Fruit fly (Drosophila melanogaster) whole organism, embryonic: ENCODE measurements around the gene Acsx4.

Experiments
- Atf6 ChIP-seq: fragments of 200-800 bp; sonication (Bioruptor generic); IDR thresholded peaks from 2 replicates; pipeline ENCODE4 v1.3.6; 2022; ENCODE audit warnings: missing biosample characterization, missing genetic modification characterization
- Awh ChIP-seq: fragments of 200-800 bp; sonication (Bioruptor generic); IDR thresholded peaks from 2 replicates; pipeline ENCODE4, ENCODE4 v1.3.6; 2022; ENCODE audit warnings: missing biosample characterization, missing genetic modification characterization
- Bdp1 ChIP-seq: fragments of 200-800 bp; sonication (Bioruptor generic); optimal IDR thresholded peaks from 3 replicates; lab custom pipeline; 2016; ENCODE audit warnings: missing biosample characterization, missing genetic modification characterization
- Bgb ChIP-seq: fragments of 200-800 bp; sonication (Bioruptor generic); IDR thresholded peaks from 2 replicates; pipeline ENCODE4 v1.3.6; 2022; ENCODE audit warnings: missing biosample characterization, missing genetic modification characterization; ENCODE audit not compliant: partially characterized antibody
- CG10543 ChIP-seq: fragments of 200-800 bp; sonication (Bioruptor generic); optimal IDR thresholded peaks from 3 replicates; lab custom pipeline; 2017; ENCODE audit warnings: missing biosample characterization, mild to moderate bottlenecking, missing genetic modification characterization, moderate library complexity
- CG13287 ChIP-seq: fragments of 200-800 bp; sonication (Bioruptor generic); IDR thresholded peaks from 2 replicates; pipeline ENCODE4 v1.3.6; 2022; ENCODE audit warnings: missing biosample characterization, missing genetic modification characterization; ENCODE audit not compliant: partially characterized antibody
- CG14860 ChIP-seq: fragments of 200-800 bp; sonication (Bioruptor generic); IDR thresholded peaks from 3 replicates; pipeline ENCODE4 v1.3.6; 2022; ENCODE audit warnings: missing biosample characterization, missing genetic modification characterization; ENCODE audit not compliant: partially characterized antibody
- CG17359 ChIP-seq: fragments of 200-800 bp; sonication (Bioruptor generic); optimal IDR thresholded peaks from 3 replicates; lab custom pipeline; 2018; ENCODE audit warnings: missing biosample characterization, mild to moderate bottlenecking, missing genetic modification characterization, moderate library complexity
- CG2712 ChIP-seq: fragments of 200-800 bp; optimal IDR thresholded peaks from 3 replicates; lab custom pipeline; 2019; ENCODE audit warnings: missing biosample characterization, mild to moderate bottlenecking, missing genetic modification characterization, moderate library complexity
- CG3163 ChIP-seq: fragments of 200-800 bp; sonication (Bioruptor generic); optimal IDR thresholded peaks from 3 replicates; lab custom pipeline; 2016; ENCODE audit warnings: missing biosample characterization, missing genetic modification characterization
- CG34376 ChIP-seq: fragments of 200-800 bp; sonication (Bioruptor generic); optimal IDR thresholded peaks from 2 replicates; lab custom pipeline; 2018; ENCODE audit warnings: missing biosample characterization, mild to moderate bottlenecking, missing genetic modification characterization
- CG5180 ChIP-seq: fragments of 200-800 bp; sonication (Bioruptor generic); optimal IDR thresholded peaks from 3 replicates; lab custom pipeline; 2017; ENCODE audit warnings: missing biosample characterization, missing genetic modification characterization, mild to moderate bottlenecking, moderate library complexity, missing genetic modification reagents
- CG6791 ChIP-seq: fragments of 200-800 bp; sonication (Bioruptor generic); IDR thresholded peaks from 3 replicates; pipeline ENCODE4 v1.3.6; 2022; ENCODE audit warnings: missing biosample characterization, missing genetic modification characterization; ENCODE audit not compliant: partially characterized antibody
- CG7963 ChIP-seq: fragments of 200-800 bp; sonication (Bioruptor generic); IDR thresholded peaks from 3 replicates; pipeline ENCODE4 v1.3.6; 2022; ENCODE audit warnings: missing biosample characterization, missing genetic modification characterization; ENCODE audit not compliant: partially characterized antibody
- Dbx ChIP-seq: fragments of 200-800 bp; sonication (Bioruptor generic); IDR thresholded peaks from 3 replicates; pipeline ENCODE4 v1.3.6; 2022; ENCODE audit warnings: missing biosample characterization, missing genetic modification characterization
- Deaf1 ChIP-seq: fragments of 200-800 bp; optimal IDR thresholded peaks from 3 replicates; lab custom pipeline; 2019; ENCODE audit warnings: missing biosample characterization, mild to moderate bottlenecking, missing genetic modification characterization, moderate library complexity
- Ets65A ChIP-seq: fragments of 200-800 bp; sonication (Bioruptor generic); peaks from one replicate; lab custom pipeline; 2016; ENCODE audit warnings: missing biosample characterization, missing genetic modification characterization
- H2.0 ChIP-seq: fragments of 200-800 bp; sonication (Bioruptor generic); IDR thresholded peaks from 2 replicates; pipeline ENCODE4 v1.3.6; 2022; ENCODE audit warnings: missing biosample characterization, missing genetic modification characterization
- Hand ChIP-seq: fragments of 200-800 bp; sonication (Bioruptor generic); optimal IDR thresholded peaks from 2 replicates; lab custom pipeline; 2017; ENCODE audit warnings: mild to moderate bottlenecking, missing biosample characterization, missing genetic modification reagents, missing genetic modification characterization
- Opbp ChIP-seq: fragments of 200-800 bp; sonication (Bioruptor generic); IDR thresholded peaks from 3 replicates; pipeline ENCODE4 v1.3.6; 2022; ENCODE audit warnings: missing biosample characterization, missing genetic modification characterization; ENCODE audit not compliant: partially characterized antibody
- Pdp1 ChIP-seq, 2 experiments: fragments of 200-800 bp; sonication (Bioruptor generic); optimal IDR thresholded peaks; 3 replicates each; lab custom pipeline; 2016; ENCODE audit warnings: missing biosample characterization in 2 of 2, missing genetic modification characterization in 2 of 2, mild to moderate bottlenecking in 1 of 2, moderate library complexity in 1 of 2
- Sin3A ChIP-seq: fragments of >200 bp; optimal IDR thresholded peaks from 2 replicates; lab custom pipeline; 2018
- Trl ChIP-seq, 3 experiments: fragments of >200 bp in 2 of 3; fragments of 200-800 bp in 1 of 3; sonication (Bioruptor generic) in 1 of 3; optimal IDR thresholded peaks; 2 replicates in 1 of 3; 3 replicates in 2 of 3; lab custom pipeline; 2016 to 2017; ENCODE audit warnings: missing biosample characterization in 1 of 3, missing genetic modification characterization in 1 of 3
- amos ChIP-seq: fragments of 200-800 bp; sonication (Bioruptor generic); IDR thresholded peaks from 2 replicates; pipeline ENCODE4 v1.3.6; 2022; ENCODE audit warnings: missing biosample characterization, missing genetic modification characterization; ENCODE audit not compliant: partially characterized antibody
- ato ChIP-seq: fragments of 200-800 bp; sonication (Bioruptor generic); IDR thresholded peaks from 2 replicates; pipeline ENCODE4 v1.3.6; 2022; ENCODE audit warnings: missing biosample characterization, missing genetic modification characterization; ENCODE audit not compliant: partially characterized antibody
- cwo ChIP-seq: fragments of 200-800 bp; sonication (Bioruptor generic); optimal IDR thresholded peaks from 3 replicates; lab custom pipeline; 2017; ENCODE audit warnings: missing biosample characterization, missing genetic modification characterization, mild to moderate bottlenecking, moderate library complexity, missing genetic modification reagents
- exex ChIP-seq: fragments of 200-800 bp; sonication (Bioruptor generic); optimal IDR thresholded peaks from 4 replicates; lab custom pipeline; 2018; ENCODE audit warnings: missing biosample characterization, mild to moderate bottlenecking, missing genetic modification characterization, moderate library complexity
- hb ChIP-seq: fragments of 200-800 bp; sonication (Bioruptor generic); IDR thresholded peaks from 3 replicates; pipeline ENCODE4 v1.3.6; 2022; ENCODE audit warnings: missing biosample characterization, missing genetic modification characterization; ENCODE audit not compliant: partially characterized antibody
- hth ChIP-seq: fragments of >200 bp; optimal IDR thresholded peaks from 2 replicates; lab custom pipeline; 2017; ENCODE audit warnings: inconsistent platforms
- ind ChIP-seq: fragments of 200-800 bp; sonication (Bioruptor generic); optimal IDR thresholded peaks from 3 replicates; lab custom pipeline; 2016; ENCODE audit warnings: missing biosample characterization, missing genetic modification characterization
- insv ChIP-seq, 2 experiments: fragments of 200-800 bp; sonication (Bioruptor generic); optimal IDR thresholded peaks; 3 replicates each; lab custom pipeline; 2016 to 2018; ENCODE audit warnings: missing biosample characterization in 2 of 2, missing genetic modification characterization in 2 of 2
- mirr ChIP-seq: fragments of 200-800 bp; sonication (Bioruptor generic); optimal IDR thresholded peaks from 3 replicates; lab custom pipeline; 2018; ENCODE audit warnings: missing biosample characterization, mild to moderate bottlenecking, missing genetic modification characterization
- nerfin-2 ChIP-seq: fragments of 200-800 bp; sonication (Bioruptor generic); IDR thresholded peaks from 2 replicates; pipeline ENCODE4 v1.3.6; 2022; ENCODE audit warnings: missing biosample characterization, missing genetic modification characterization; ENCODE audit not compliant: partially characterized antibody
- pb ChIP-seq: fragments of 200-800 bp; sonication (Bioruptor generic); optimal IDR thresholded peaks from 3 replicates; lab custom pipeline; 2016; ENCODE audit warnings: missing biosample characterization, missing genetic modification characterization
- repo ChIP-seq: fragments of 200-800 bp; sonication (Bioruptor generic); optimal IDR thresholded peaks from 2 replicates; lab custom pipeline; 2016; ENCODE audit warnings: missing biosample characterization, missing genetic modification characterization
- sqz ChIP-seq: fragments of 200-800 bp; sonication (Bioruptor generic); optimal IDR thresholded peaks from 3 replicates; lab custom pipeline; 2018; ENCODE audit warnings: missing biosample characterization, mild to moderate bottlenecking, missing genetic modification characterization
- sug ChIP-seq: fragments of 200-800 bp; optimal IDR thresholded peaks from 2 replicates; lab custom pipeline; 2019; ENCODE audit warnings: missing biosample characterization, mild to moderate bottlenecking, missing genetic modification characterization, moderate library complexity
- ttk ChIP-seq: fragments of 200-800 bp; sonication (Bioruptor generic); IDR thresholded peaks from 2 replicates; pipeline ENCODE4 v2.1.2; 2022; ENCODE audit warnings: missing biosample characterization, missing genetic modification characterization
- vvl ChIP-seq: fragments of 200-800 bp; sonication (Bioruptor generic); IDR thresholded peaks from 2 replicates; pipeline ENCODE4 v1.3.6; 2022; ENCODE audit warnings: missing biosample characterization, missing genetic modification characterization
- wor ChIP-seq: fragments of 200-800 bp; sonication (Bioruptor generic); IDR thresholded peaks from 2 replicates; pipeline ENCODE4 v1.3.6; 2022; ENCODE audit warnings: missing biosample characterization, missing genetic modification characterization

Acsx4 gene

dm6 chr3R:19790805-19791572, 7.7 kb downstream of the Acsx4 start (continued):
- TF ChIP-seq amos, result peak; percentile 85
- 0 out of 3 replicates have a peak, but pooled peaks have one; percentile 8 for TF ChIP-seq Dbx (GFP tag; lab: Robert Waterston, UW)
- peak; percentile 53; the same call in 1 of the 2 replicates for TF ChIP-seq vvl
- peak; percentile 99 for TF ChIP-seq Bdp1 (GFP tag; lab: Kevin White, UChicago)
- TF ChIP-seq CG7963, result peak; percentile 94
- TF ChIP-seq Awh, result 0 out of 2 replicates have a peak, but pooled peaks have one; percentile 39
- TF ChIP-seq Opbp (GFP tag; lab: Robert Waterston, UW), result peak; percentile 92
- no peak for TF ChIP-seq wor (GFP tag; lab: Robert Waterston, UW)
- TF ChIP-seq CG13287, result peak; percentile 32; the same call in 1 of the 2 replicates
- peak; percentile 90 for TF ChIP-seq CG14860 (GFP tag; lab: Robert Waterston, UW)
- peak; percentile 85 for TF ChIP-seq Ets65A (GFP tag; lab: Kevin White, UChicago)
- TF ChIP-seq ato (GFP tag; lab: Robert Waterston, UW), result peak; percentile 94
- peak; percentile 95 for TF ChIP-seq CG6791 (GFP tag; lab: Robert Waterston, UW)
- peak; percentile 48 for TF ChIP-seq sqz (GFP tag; lab: Kevin White, UChicago)
- no peak for TF ChIP-seq ind
- no peak for TF ChIP-seq insv (GFP tag; optimal IDR thresholded peaks at IDR 0.05; lab: Kevin White, UChicago)
- TF ChIP-seq Bgb (GFP tag; lab: Robert Waterston, UW), result peak; percentile 89
- TF ChIP-seq hb (GFP tag; lab: Robert Waterston, UW), result peak; percentile 83
- TF ChIP-seq nerfin-2 (GFP tag; lab: Robert Waterston, UW), result peak; percentile 94
- no peak for TF ChIP-seq repo
- no peak for TF ChIP-seq Sin3A
- no peak for TF ChIP-seq Hand (GFP tag; lab: Kevin White, UChicago)
- no peak for TF ChIP-seq ttk (GFP tag; lab: Robert Waterston, UW)
- no peak for TF ChIP-seq CG17359 (tag; lab: Kevin White, UChicago)
- TF ChIP-seq Atf6, result 0 out of 2 replicates have a peak, but pooled peaks have one; percentile 39
- TF ChIP-seq, all 482 proteins: peak for 41

dm6 chr3R:19792697-19793096, 9.4 kb downstream of the Acsx4 start:
- TF ChIP-seq CG10543 (GFP tag; lab: Kevin White, UChicago) (peak; percentile 32), pb (GFP tag; lab: Kevin White, UChicago) (no peak), sug (peak; percentile 69), CG34376 (peak; percentile 73), exex (tag; lab: Kevin White, UChicago) (peak; percentile 81), cwo (GFP tag; lab: Kevin White, UChicago) (peak; percentile 27), Trl (optimal IDR thresholded peaks at IDR 0.05; lab: Kevin White, UChicago) (peak in 1 of 2 experiments; percentile 42), Trl (GFP tag; optimal IDR thresholded peaks at IDR 0.05; lab: Kevin White, UChicago) (no peak), CG5180 (no peak), hth (lab: Kevin White, UChicago) (no peak), Deaf1 (tag; lab: Kevin White, UChicago) (peak; percentile 8), Pdp1 (GFP tag; optimal IDR thresholded peaks at IDR 0.05; lab: Kevin White, UChicago) (peak in 1 of 2 experiments; percentile 3), H2.0 (GFP tag; lab: Robert Waterston, UW) (no peak), mirr (GFP tag; lab: Kevin White, UChicago) (peak; percentile 55), CG2712 (no peak), CG3163 (peak; percentile 46)
